Worm (Caenorhabditis elegans) whole organism, L2 larva: ENCODE results near the gene M28.8.

Experiments
- ZK546.5 ChIP-seq: sonication (generic microtip); optimal IDR thresholded peaks from 2 replicates; lab custom pipeline; 2017; ENCODE audit warnings: missing biosample characterization, missing genetic modification characterization
- aly-2 ChIP-seq: fragments of 150-350 bp; optimal IDR thresholded peaks from 2 replicates; lab custom pipeline; 2014; ENCODE audit warnings: missing biosample characterization, missing genetic modification characterization
- ama-1 ChIP-seq: fragments of 150-350 bp; optimal IDR thresholded peaks from 2 replicates; lab custom pipeline; 2018; ENCODE audit warnings: inconsistent platforms
- egl-27 ChIP-seq: sonication (generic microtip); optimal IDR thresholded peaks from 3 replicates; lab custom pipeline; 2017; ENCODE audit warnings: missing biosample characterization, missing genetic modification reagents, missing genetic modification characterization
- elt-3 ChIP-seq: sonication (generic microtip); optimal IDR thresholded peaks from 2 replicates; lab custom pipeline; 2017; ENCODE audit warnings: missing biosample characterization, missing genetic modification characterization
- gmeb-1 ChIP-seq: fragments of 150-350 bp; optimal IDR thresholded peaks from 2 replicates; lab custom pipeline; 2014; ENCODE audit warnings: missing biosample characterization, missing genetic modification characterization
- mbf-1 ChIP-seq: sonication (generic microtip); optimal IDR thresholded peaks from 2 replicates; lab custom pipeline; 2017; ENCODE audit warnings: missing biosample characterization, missing genetic modification characterization
- snpc-4 ChIP-seq: fragments of 150-350 bp; optimal IDR thresholded peaks from 2 replicates; lab custom pipeline; 2014; ENCODE audit warnings: missing biosample characterization, missing genetic modification characterization
- unc-62 ChIP-seq: fragments of 150-350 bp; optimal IDR thresholded peaks from 2 replicates; lab custom pipeline; 2014; ENCODE audit warnings: missing biosample characterization, missing genetic modification reagents, missing genetic modification characterization
- ztf-4 ChIP-seq: fragments of 150-350 bp; optimal IDR thresholded peaks from 2 replicates; lab custom pipeline; 2014; ENCODE audit warnings: missing biosample characterization, missing genetic modification characterization

DNA sequence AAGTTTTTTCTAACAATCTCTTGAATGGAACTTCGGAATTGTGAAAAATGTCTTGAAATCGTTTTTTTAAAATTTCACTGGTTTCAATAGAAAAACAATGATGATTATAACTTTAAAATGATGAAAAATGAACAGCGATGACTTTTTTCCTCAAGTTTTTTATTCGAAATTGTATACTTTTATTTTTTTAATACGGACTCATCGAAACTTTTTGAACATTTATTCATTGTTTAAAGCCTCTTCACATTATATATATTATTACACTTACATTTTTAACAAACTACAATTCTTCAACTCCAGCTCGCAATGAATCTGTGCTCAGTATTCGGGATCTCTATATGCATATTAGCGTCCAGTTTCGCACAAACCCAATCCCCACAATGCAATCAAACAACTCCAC, at the start of gene M28.8:
- TF ChIP-seq egl-27 (tag; lab: Kevin White, UChicago) (no peak), mbf-1 (tag; lab: Kevin White, UChicago) (no peak), snpc-4 (tag; lab: Kevin White, UChicago) (no peak), gmeb-1 (no peak), ZK546.5 (tag; lab: Kevin White, UChicago) (no peak), unc-62 (GFP tag; lab: Kevin White, UChicago) (no peak), ztf-4 (tag; lab: Kevin White, UChicago) (no peak), elt-3 (tag; lab: Kevin White, UChicago) (no peak), aly-2 (tag; lab: Kevin White, UChicago) (no peak), ama-1 (lab: Kevin White, UChicago) (no peak)
